Worm (Caenorhabditis elegans): ENCODE results near the gene cmtr-2.

DNA sequence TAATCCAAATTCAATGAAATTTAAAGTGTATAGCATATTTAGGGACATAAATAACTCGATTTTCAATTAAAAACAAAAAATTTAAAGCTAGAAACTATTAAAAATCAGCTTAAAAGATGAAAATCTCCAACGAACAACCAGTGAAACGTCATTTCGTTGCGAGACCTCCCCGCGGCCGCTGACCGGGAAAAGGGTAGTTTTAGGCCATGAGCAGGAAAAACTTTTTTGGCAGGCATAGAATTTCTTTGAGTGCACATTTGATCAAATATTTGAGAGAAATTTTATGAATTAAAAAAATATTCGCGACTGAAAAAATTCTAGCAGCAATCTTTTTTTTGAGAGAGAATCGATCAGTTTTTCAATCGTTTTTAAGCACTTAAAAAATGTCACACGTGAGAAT lies 10.1 kb downstream of the cmtr-2 start:
- TF ChIP-seq pha-4 (tag; optimal IDR thresholded peaks at IDR 0.05), result no peak
- TF ChIP-seq nhr-12 (tag; optimal IDR thresholded peaks at IDR 0.05), result no peak
- TF ChIP-seq nhr-237 (tag; optimal IDR thresholded peaks at IDR 0.05), result no peak

Measured in whole organism, mixed stage, embryonic.